Fruit fly (Drosophila melanogaster): ENCODE measurements around the gene ple.

The ple gene

DNA sequence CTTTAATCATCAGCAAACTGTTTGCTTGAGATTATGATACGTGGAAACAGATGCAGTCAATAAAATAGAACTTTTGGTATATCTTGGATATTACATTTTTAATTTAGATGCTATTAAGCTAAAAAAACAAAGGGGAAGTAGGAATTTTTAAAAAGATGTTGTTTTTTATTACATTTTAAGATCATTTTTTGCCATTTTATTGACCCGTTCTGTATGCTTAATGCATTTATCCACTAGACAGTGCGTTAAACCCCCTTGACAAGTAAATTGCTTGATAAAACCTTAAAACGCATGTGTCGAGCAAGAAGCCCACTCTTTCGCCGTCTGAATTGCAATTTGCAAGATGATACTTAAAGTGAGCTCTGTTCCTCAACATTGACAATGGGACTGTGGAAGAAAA is 26.1 kb downstream of the ple start:
- no peak for TF ChIP-seq psq (optimal IDR thresholded peaks at IDR 0.05)
- no peak for TF ChIP-seq Dll (optimal IDR thresholded peaks at IDR 0.05)
- TF ChIP-seq usp (GFP tag; optimal IDR thresholded peaks at IDR 0.05): no peak
- no peak for TF ChIP-seq pan (optimal IDR thresholded peaks at IDR 0.05)
- no peak for TF ChIP-seq EcR (GFP tag; optimal IDR thresholded peaks at IDR 0.05)
- TF ChIP-seq CG8478 (optimal IDR thresholded peaks at IDR 0.05): no peak

- TF ChIP-seq usp (GFP tag; optimal IDR thresholded peaks at IDR 0.05) (no peak), CG8478 (optimal IDR thresholded peaks at IDR 0.05) (no peak), EcR (GFP tag; optimal IDR thresholded peaks at IDR 0.05) (no peak), psq (optimal IDR thresholded peaks at IDR 0.05) (no peak), pan (optimal IDR thresholded peaks at IDR 0.05) (no peak), Dll (optimal IDR thresholded peaks at IDR 0.05) (no peak)
These were observed 30.4 kb downstream of the ple start for dm6 chr3L:6688920-6689319.

- TF ChIP-seq pan (optimal IDR thresholded peaks at IDR 0.05) (no peak), usp (GFP tag; optimal IDR thresholded peaks at IDR 0.05) (no peak)
These were observed 51.6 kb downstream of the ple start, which contains the start of gene Grl65a for dm6 chr3L:6667716-6668115. TSS of gene Grl65a (minus strand) at chr3L:6667816.

DNA sequence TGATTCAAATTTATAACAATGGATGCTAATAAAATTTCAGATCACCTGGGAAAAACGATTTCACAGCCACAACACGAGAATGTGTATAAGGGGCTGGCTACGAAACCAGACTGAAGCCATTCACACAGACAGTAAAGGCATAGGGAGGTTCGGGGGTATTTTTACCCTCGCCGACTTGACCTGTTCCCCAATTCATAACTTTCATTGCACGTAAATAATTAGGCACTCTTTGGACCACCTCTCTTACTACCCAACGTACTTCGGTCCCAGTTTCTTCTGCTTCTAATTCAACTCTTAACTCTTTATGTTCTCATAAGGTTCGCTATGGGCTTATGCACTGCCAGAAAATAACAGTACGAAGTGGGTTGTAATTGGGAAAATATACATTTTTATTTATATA is 53.8 kb downstream of the ple start, which contains the start of gene eIF4E4:
Gene eIF4E4 (minus strand): TSS at position 101 of the 400 bp plus-strand sequence.
- TF ChIP-seq EcR (GFP tag; optimal IDR thresholded peaks at IDR 0.05) (no peak), pan (optimal IDR thresholded peaks at IDR 0.05) (no peak), CG8478 (optimal IDR thresholded peaks at IDR 0.05) (no peak)

All from whole organism.